Worm (Caenorhabditis elegans) whole organism, early embryonic: ENCODE results near the gene ZK945.8.

ENCODE experiments used
- B0310.2 ChIP-seq: sonication (generic microtip); optimal IDR thresholded peaks from 2 replicates; lab custom pipeline; 2016; ENCODE audit warnings: mild to moderate bottlenecking, missing genetic modification characterization, missing compliant biosample characterization
- F13C5.2 ChIP-seq: sonication (generic microtip); optimal IDR thresholded peaks from 2 replicates; lab custom pipeline; 2017; ENCODE audit warnings: mild to moderate bottlenecking, missing genetic modification characterization, inconsistent platforms, missing compliant biosample characterization
- ama-1 ChIP-seq: fragments of 150-350 bp; optimal IDR thresholded peaks from 2 replicates; lab custom pipeline; 2014
- ceh-13 ChIP-seq: fragments of 200-800 bp; sonication (Bioruptor generic); optimal IDR thresholded peaks from 2 replicates; lab custom pipeline; 2018; ENCODE audit warnings: mild to moderate bottlenecking, missing genetic modification characterization, missing compliant biosample characterization
- ceh-36 ChIP-seq: sonication (generic microtip); optimal IDR thresholded peaks from 2 replicates; lab custom pipeline; 2016; ENCODE audit warnings: missing genetic modification characterization, inconsistent platforms, missing compliant biosample characterization
- hnd-1 ChIP-seq: sonication (generic microtip); optimal IDR thresholded peaks from 2 replicates; lab custom pipeline; 2016; ENCODE audit warnings: missing genetic modification characterization, missing compliant biosample characterization
- tra-4 ChIP-seq: sonication (generic microtip); optimal IDR thresholded peaks from 2 replicates; lab custom pipeline; 2017; ENCODE audit warnings: missing genetic modification characterization, missing compliant biosample characterization

- TF ChIP-seq F13C5.2 (tag; lab: Kevin White, UChicago) (no peak), ceh-36 (tag; lab: Kevin White, UChicago) (no peak), hnd-1 (tag; lab: Kevin White, UChicago) (no peak), tra-4 (tag; lab: Kevin White, UChicago) (no peak), ama-1 (lab: Kevin White, UChicago) (no peak), ceh-13 (no peak), B0310.2 (tag; lab: Kevin White, UChicago) (no peak)
Measured at ce11 chrII:10132818-10133217, 24.4 kb downstream of the ZK945.8 start.
